Fruit fly (Drosophila melanogaster) whole organism, embryonic: Measurements from ENCODE around the gene CG46308.

ENCODE experiments used
- Ada2b ChIP-seq: fragments of 200-800 bp; sonication (Bioruptor generic); IDR thresholded peaks from 2 replicates; pipeline ENCODE4 v1.3.6; 2022; ENCODE audit warnings: missing biosample characterization, missing genetic modification characterization
- Atf3 ChIP-seq: fragments of 200-800 bp; sonication (Bioruptor generic); optimal IDR thresholded peaks from 3 replicates; lab custom pipeline; 2016; ENCODE audit warnings: missing biosample characterization, missing genetic modification characterization
- B-H1 ChIP-seq: fragments of 200-800 bp; sonication (Bioruptor generic); IDR thresholded peaks from 3 replicates; pipeline ENCODE4 v1.3.6; 2022; ENCODE audit warnings: missing biosample characterization, missing genetic modification characterization
- CG10209 ChIP-seq: fragments of 200-800 bp; sonication (Bioruptor generic); optimal IDR thresholded peaks from 3 replicates; lab custom pipeline; 2017; ENCODE audit warnings: missing biosample characterization, mild to moderate bottlenecking, missing genetic modification characterization, missing genetic modification reagents
- CG10431 ChIP-seq: fragments of 200-800 bp; sonication (Bioruptor generic); optimal IDR thresholded peaks from 3 replicates; lab custom pipeline; 2018; ENCODE audit warnings: missing biosample characterization, mild to moderate bottlenecking, missing genetic modification characterization
- CG10462 ChIP-seq: fragments of 200-800 bp; sonication (Bioruptor generic); optimal IDR thresholded peaks from 2 replicates; lab custom pipeline; 2016; ENCODE audit warnings: missing biosample characterization, missing genetic modification characterization
- CG12659 ChIP-seq: fragments of 200-800 bp; sonication (Bioruptor generic); optimal IDR thresholded peaks from 3 replicates; lab custom pipeline; 2017; ENCODE audit warnings: mild to moderate bottlenecking, missing biosample characterization, missing genetic modification reagents, missing genetic modification characterization
- CG1647 ChIP-seq: fragments of 200-800 bp; sonication (Bioruptor generic); optimal IDR thresholded peaks from 3 replicates; lab custom pipeline; 2016; ENCODE audit warnings: missing biosample characterization, missing genetic modification characterization
- CG2712 ChIP-seq: fragments of 200-800 bp; optimal IDR thresholded peaks from 3 replicates; lab custom pipeline; 2019; ENCODE audit warnings: missing biosample characterization, mild to moderate bottlenecking, missing genetic modification characterization, moderate library complexity
- CG31441 ChIP-seq: fragments of 200-800 bp; sonication (Bioruptor generic); IDR thresholded peaks from 2 replicates; pipeline ENCODE4 v1.3.6; 2022; ENCODE audit warnings: missing biosample characterization, missing genetic modification characterization
- CG3407 ChIP-seq: fragments of 200-800 bp; sonication (Bioruptor generic); optimal IDR thresholded peaks from 2 replicates; lab custom pipeline; 2018; ENCODE audit warnings: missing biosample characterization, mild to moderate bottlenecking, missing genetic modification characterization
- CG4360 ChIP-seq: fragments of 200-800 bp; sonication (Bioruptor generic); IDR thresholded peaks from 2 replicates; pipeline ENCODE4 v1.3.6; 2022; ENCODE audit warnings: missing biosample characterization, missing genetic modification characterization
- CG4707 ChIP-seq: fragments of 200-800 bp; sonication (Bioruptor generic); optimal IDR thresholded peaks from 2 replicates; lab custom pipeline; 2018; ENCODE audit warnings: missing biosample characterization, mild to moderate bottlenecking, missing genetic modification characterization, moderate library complexity
- CG6765 ChIP-seq: fragments of 200-800 bp; sonication (Bioruptor generic); optimal IDR thresholded peaks from 3 replicates; lab custom pipeline; 2017; ENCODE audit warnings: missing biosample characterization, mild to moderate bottlenecking, missing genetic modification characterization
- Dll ChIP-seq: fragments of 200-800 bp; sonication (Bioruptor generic); IDR thresholded peaks from 4 replicates; pipeline ENCODE4 v1.3.6; 2022; ENCODE audit warnings: missing biosample characterization, missing genetic modification characterization; ENCODE audit not compliant: partially characterized antibody
- E2f2 ChIP-seq: fragments of 200-800 bp; sonication (Bioruptor generic); IDR thresholded peaks from 2 replicates; pipeline ENCODE4 v1.3.6; 2022; ENCODE audit warnings: missing biosample characterization, missing genetic modification characterization
- ERR ChIP-seq: fragments of 200-800 bp; sonication (Bioruptor generic); optimal IDR thresholded peaks from 2 replicates; lab custom pipeline; 2016; ENCODE audit warnings: missing biosample characterization, missing genetic modification characterization
- Ets97D ChIP-seq: fragments of 200-800 bp; sonication (Bioruptor generic); optimal IDR thresholded peaks from 3 replicates; lab custom pipeline; 2016; ENCODE audit warnings: missing biosample characterization, missing genetic modification characterization
- H15 ChIP-seq: fragments of 200-800 bp; sonication (Bioruptor generic); IDR thresholded peaks from 3 replicates; pipeline ENCODE4 v1.3.6; 2022; ENCODE audit warnings: missing biosample characterization, missing genetic modification characterization
- HLH3B ChIP-seq: fragments of 200-800 bp; sonication (Bioruptor generic); IDR thresholded peaks from 2 replicates; pipeline ENCODE4 v1.3.6; 2022; ENCODE audit warnings: missing biosample characterization, missing genetic modification characterization
- HmgZ ChIP-seq: fragments of 200-800 bp; sonication (Bioruptor generic); optimal IDR thresholded peaks from 2 replicates; lab custom pipeline; 2018; ENCODE audit warnings: missing biosample characterization, mild to moderate bottlenecking, missing genetic modification characterization
- Lpt ChIP-seq: fragments of >200 bp; optimal IDR thresholded peaks from 2 replicates; lab custom pipeline; 2018; ENCODE audit warnings: missing biosample characterization, missing genetic modification characterization
- MBD-R2 ChIP-seq: fragments of 200-800 bp; sonication (Bioruptor generic); IDR thresholded peaks from 2 replicates; pipeline ENCODE4 v1.3.6; 2022; ENCODE audit warnings: missing biosample characterization, missing genetic modification characterization
- Rx ChIP-seq: fragments of 200-800 bp; sonication (Bioruptor generic); IDR thresholded peaks from 2 replicates; pipeline ENCODE4 v1.3.6; 2022; ENCODE audit warnings: missing biosample characterization, missing genetic modification characterization
- aop ChIP-seq: fragments of 200-800 bp; sonication (Bioruptor generic); IDR thresholded peaks from 2 replicates; pipeline ENCODE4 v1.3.6; 2022; ENCODE audit warnings: missing biosample characterization, missing genetic modification characterization
- ash1 ChIP-seq: fragments of 200-800 bp; sonication (Bioruptor generic); optimal IDR thresholded peaks from 2 replicates; lab custom pipeline; 2018; ENCODE audit warnings: missing biosample characterization, mild to moderate bottlenecking, missing genetic modification characterization
- btn ChIP-seq: fragments of 200-800 bp; sonication (Bioruptor generic); optimal IDR thresholded peaks from 2 replicates; lab custom pipeline; 2016; ENCODE audit warnings: missing biosample characterization, missing genetic modification characterization
- chif ChIP-seq, 2 experiments: fragments of 200-800 bp; sonication (Bioruptor generic); optimal IDR thresholded peaks; 3 replicates each; lab custom pipeline; 2016; ENCODE audit warnings: missing biosample characterization in 2 of 2, missing genetic modification characterization in 2 of 2
- corto ChIP-seq: fragments of 200-800 bp; sonication (Bioruptor generic); optimal IDR thresholded peaks from 2 replicates; lab custom pipeline; 2016; ENCODE audit warnings: missing biosample characterization, mild to moderate bottlenecking, missing genetic modification characterization, moderate library complexity
- croc ChIP-seq: fragments of 200-800 bp; sonication (Bioruptor generic); conservative IDR thresholded peaks from 3 replicates; pipeline ENCODE4 v1.3.6; 2022; ENCODE audit warnings: missing biosample characterization, missing genetic modification characterization
- crp ChIP-seq, 2 experiments: fragments of 200-800 bp; sonication (Bioruptor generic); optimal IDR thresholded peaks; 2 replicates in 1 of 2; 3 replicates in 1 of 2; lab custom pipeline; 2017; ENCODE audit warnings: missing biosample characterization in 2 of 2, missing genetic modification characterization in 2 of 2, mild to moderate bottlenecking in 1 of 2, moderate library complexity in 1 of 2
- cwo ChIP-seq: fragments of 200-800 bp; sonication (Bioruptor generic); optimal IDR thresholded peaks from 3 replicates; lab custom pipeline; 2017; ENCODE audit warnings: missing biosample characterization, missing genetic modification characterization, mild to moderate bottlenecking, moderate library complexity, missing genetic modification reagents
- dan ChIP-seq: fragments of 200-800 bp; sonication (Bioruptor generic); IDR thresholded peaks from 2 replicates; pipeline ENCODE4 v1.3.6; 2022; ENCODE audit warnings: missing biosample characterization, missing genetic modification characterization
- dimm ChIP-seq: fragments of 200-800 bp; sonication (Bioruptor generic); IDR thresholded peaks from 2 replicates; pipeline ENCODE4 v1.3.6; 2022; ENCODE audit warnings: missing biosample characterization, missing genetic modification characterization
- gsb ChIP-seq: fragments of 200-800 bp; sonication (Bioruptor generic); IDR thresholded peaks from 2 replicates; pipeline ENCODE4 v1.3.6; 2022; ENCODE audit warnings: missing biosample characterization, missing genetic modification characterization
- ham ChIP-seq: fragments of 200-800 bp; sonication (Bioruptor generic); IDR thresholded peaks from 2 replicates; pipeline ENCODE4 v1.3.6; 2022; ENCODE audit warnings: missing biosample characterization, missing genetic modification characterization
- insv ChIP-seq, 2 experiments: fragments of 200-800 bp; sonication (Bioruptor generic); optimal IDR thresholded peaks; 3 replicates each; lab custom pipeline; 2016 to 2018; ENCODE audit warnings: missing biosample characterization in 2 of 2, missing genetic modification characterization in 2 of 2
- kni ChIP-seq: fragments of 200-800 bp; sonication (Bioruptor generic); optimal IDR thresholded peaks from 3 replicates; lab custom pipeline; 2017; ENCODE audit warnings: mild to moderate bottlenecking, missing biosample characterization, missing genetic modification reagents, missing genetic modification characterization
- nerfin-1 ChIP-seq: fragments of 200-800 bp; sonication (Bioruptor generic); optimal IDR thresholded peaks from 3 replicates; lab custom pipeline; 2019; ENCODE audit warnings: missing biosample characterization, mild to moderate bottlenecking, missing genetic modification characterization, moderate library complexity
- nmo ChIP-seq: fragments of 200-800 bp; sonication (Bioruptor generic); optimal IDR thresholded peaks from 2 replicates; lab custom pipeline; 2018; ENCODE audit warnings: missing biosample characterization, mild to moderate bottlenecking, missing genetic modification characterization, moderate library complexity
- nom ChIP-seq: fragments of 200-800 bp; sonication (Bioruptor generic); optimal IDR thresholded peaks from 2 replicates; lab custom pipeline; 2017; ENCODE audit warnings: missing biosample characterization, missing genetic modification characterization, mild to moderate bottlenecking, moderate library complexity, missing genetic modification reagents
- pan ChIP-seq, 4 experiments: fragments of >200 bp in 3 of 4; fragments of 200-800 bp in 1 of 4; sonication (Bioruptor generic) in 1 of 4; optimal IDR thresholded peaks in 3 of 4; IDR thresholded peaks in 1 of 4; 2 replicates each; pipeline versions ENCODE4 v1.3.6 to Lab custom; 2017 to 2022; ENCODE audit warnings: missing biosample characterization in 2 of 4, missing genetic modification characterization in 2 of 4, mixed read lengths in 1 of 4
- salm ChIP-seq: fragments of 200-800 bp; sonication (Bioruptor generic); optimal IDR thresholded peaks from 2 replicates; lab custom pipeline; 2018; ENCODE audit warnings: missing biosample characterization, mild to moderate bottlenecking, missing genetic modification characterization
- sc ChIP-seq, 3 experiments: fragments of >200 bp in 2 of 3; fragments of 200-800 bp in 1 of 3; sonication (Bioruptor generic) in 1 of 3; optimal IDR thresholded peaks; 2 replicates in 2 of 3; 3 replicates in 1 of 3; lab custom pipeline; 2017; ENCODE audit warnings: mild to moderate bottlenecking in 1 of 3, missing biosample characterization in 1 of 3, missing genetic modification characterization in 1 of 3, missing genetic modification reagents in 1 of 3
- schlank ChIP-seq: fragments of 200-800 bp; sonication (Bioruptor generic); optimal IDR thresholded peaks from 2 replicates; lab custom pipeline; 2018; ENCODE audit warnings: missing biosample characterization, mild to moderate bottlenecking, missing genetic modification characterization
- sens-2 ChIP-seq: fragments of 200-800 bp; sonication (Bioruptor generic); IDR thresholded peaks from 2 replicates; pipeline ENCODE4 v1.3.6; 2022; ENCODE audit warnings: missing biosample characterization, missing genetic modification characterization
- sima ChIP-seq: fragments of 200-800 bp; sonication (Bioruptor generic); optimal IDR thresholded peaks from 2 replicates; lab custom pipeline; 2016; ENCODE audit warnings: missing biosample characterization, missing genetic modification characterization
- so ChIP-seq: fragments of 200-800 bp; sonication (Bioruptor generic); IDR thresholded peaks from 3 replicates; pipeline ENCODE4 v1.3.6; 2022; ENCODE audit warnings: missing biosample characterization, missing genetic modification characterization
- yki ChIP-seq: fragments of >200 bp; optimal IDR thresholded peaks from 3 replicates; lab custom pipeline; 2018

The CG46308 gene

DNA sequence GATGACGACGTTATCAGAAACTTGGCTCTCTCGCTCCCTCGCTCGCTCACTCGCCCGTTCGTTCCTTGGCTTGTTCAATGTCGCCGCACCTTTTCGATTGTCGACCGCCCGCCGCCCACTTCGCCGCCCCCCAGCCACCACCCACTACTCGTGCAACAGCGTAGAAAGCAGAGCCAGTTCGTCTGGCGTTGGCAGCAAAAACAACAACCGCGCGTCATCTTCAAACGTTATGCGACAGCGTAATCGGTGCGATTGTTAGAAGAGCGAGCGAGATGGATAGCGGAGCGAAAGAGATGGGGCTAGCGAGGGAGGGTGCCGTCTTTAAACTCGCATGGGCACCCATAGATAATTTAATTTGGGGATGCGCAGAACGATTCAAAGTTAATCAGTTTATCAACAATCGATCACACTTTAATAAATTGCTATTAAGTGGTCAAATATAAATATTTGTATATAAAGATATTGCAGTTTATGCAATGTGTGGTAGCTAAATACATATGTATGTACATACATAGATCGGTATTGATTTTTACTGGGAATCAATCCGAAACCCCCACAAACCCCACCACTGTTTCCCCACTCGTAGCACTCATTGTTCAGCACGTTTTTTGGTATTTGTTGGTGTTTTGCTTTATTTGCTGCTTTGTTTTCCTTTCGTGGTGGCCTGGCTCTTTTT is 52.8 kb downstream of the CG46308 start (continued):
- TF ChIP-seq schlank (peak; percentile 3), Lpt (GFP tag; lab: Kevin White, UChicago) (no peak), MBD-R2 (GFP tag; lab: Robert Waterston, UW) (no peak; the same call in 1 of the 2 replicates), ERR (GFP tag; lab: Kevin White, UChicago) (no peak), HLH3B (peak; percentile 65), btn (no peak), ham (GFP tag; lab: Robert Waterston, UW) (no peak), nmo (peak; percentile 20), insv (GFP tag; optimal IDR thresholded peaks at IDR 0.05; lab: Kevin White, UChicago) (no peak), salm (peak; percentile 51), sc (optimal IDR thresholded peaks at IDR 0.05; lab: Kevin White, UChicago) (no peak), sc (GFP tag; optimal IDR thresholded peaks at IDR 0.05; lab: Kevin White, UChicago) (no peak), Ada2b (GFP tag; lab: Robert Waterston, UW) (peak; percentile 61), B-H1 (GFP tag; lab: Robert Waterston, UW) (no peak; the same call in 2 of the 3 replicates), CG1647 (no peak), dan (GFP tag; lab: Robert Waterston, UW) (no peak), CG10431 (GFP tag; lab: Kevin White, UChicago) (no peak), CG4360 (no peak), CG31441 (GFP tag; lab: Robert Waterston, UW) (peak; percentile 49; the same call in 1 of the 2 replicates), gsb (GFP tag; lab: Robert Waterston, UW) (peak; percentile 9; the same call in 1 of the 2 replicates), sima (no peak), Ets97D (GFP tag; lab: Kevin White, UChicago) (no peak), CG4707 (GFP tag; lab: Kevin White, UChicago) (no peak), CG2712 (tag; lab: Kevin White, UChicago) (peak; percentile 39), HmgZ (no peak), CG12659 (peak; percentile 62), CG3407 (GFP tag; lab: Kevin White, UChicago) (no peak), ash1 (no peak), dimm (GFP tag; lab: Robert Waterston, UW) (no peak), H15 (peak; percentile 29; the same call in 1 of the 3 replicates), so (GFP tag; lab: Robert Waterston, UW) (no peak), Dll (GFP tag; lab: Robert Waterston, UW) (no peak), crp (GFP tag; optimal IDR thresholded peaks at IDR 0.05; lab: Kevin White, UChicago) (no peak), chif (GFP tag; optimal IDR thresholded peaks at IDR 0.05; lab: Kevin White, UChicago) (peak in 1 of 2 experiments; percentile 30), CG6765 (GFP tag; lab: Kevin White, UChicago) (no peak), Atf3 (no peak), sens-2 (no peak), nerfin-1 (tag; lab: Kevin White, UChicago) (peak; percentile 7), aop (GFP tag; lab: Robert Waterston, UW) (no peak), corto (GFP tag; lab: Kevin White, UChicago) (peak; percentile 48), yki (no peak), nom (GFP tag; lab: Kevin White, UChicago) (no peak), CG10462 (GFP tag; lab: Kevin White, UChicago) (no peak), pan (optimal IDR thresholded peaks at IDR 0.05; lab: Kevin White, UChicago) (no peak), pan (GFP tag; optimal IDR thresholded peaks at IDR 0.05 in 1 of 2, IDR thresholded peaks at IDR 0.05 in 1 of 2) (peak in 1 of 2 experiments; percentile 61), E2f2 (GFP tag; lab: Robert Waterston, UW) (peak; percentile 45; the same call in 1 of the 2 replicates), Rx (GFP tag; lab: Robert Waterston, UW) (peak; percentile 55; the same call in 1 of the 2 replicates), CG10209 (GFP tag; lab: Kevin White, UChicago) (peak; percentile 76), kni (GFP tag; lab: Kevin White, UChicago) (peak; percentile 15), cwo (peak; percentile 92), croc (GFP tag; lab: Robert Waterston, UW) (peak; percentile 41; the same call in 1 of the 3 replicates)
